Worm (Caenorhabditis elegans) whole organism, L1 larva: ENCODE measurements around the gene Y60A3A.21.

Source experiments
- Y116A8C.19 ChIP-seq: sonication (generic microtip); optimal IDR thresholded peaks from 2 replicates; lab custom pipeline; 2016; ENCODE audit warnings: missing compliant biosample characterization, missing genetic modification characterization, borderline replicate concordance
- alr-1 ChIP-seq: fragments of 200-800 bp; sonication (Bioruptor generic); optimal IDR thresholded peaks from 2 replicates; lab custom pipeline; 2018; ENCODE audit warnings: borderline replicate concordance, mild to moderate bottlenecking, missing genetic modification characterization, missing compliant biosample characterization
- ama-1 ChIP-seq: fragments of 150-350 bp; optimal IDR thresholded peaks from 2 replicates; lab custom pipeline; 2014
- blmp-1 ChIP-seq: fragments of 150-350 bp; optimal IDR thresholded peaks from 2 replicates; lab custom pipeline; 2014; ENCODE audit warnings: missing biosample characterization, missing genetic modification characterization
- ceh-8 ChIP-seq: fragments of 200-800 bp; sonication (Bioruptor generic); optimal IDR thresholded peaks from 2 replicates; lab custom pipeline; 2018; ENCODE audit warnings: mild to moderate bottlenecking, missing genetic modification characterization, moderate library complexity, missing compliant biosample characterization
- ceh-82 ChIP-seq, 3 experiments: fragments of 150-350 bp in 1 of 3; sonication (generic microtip) in 2 of 3; optimal IDR thresholded peaks; 2 replicates each; lab custom pipeline; 2014 to 2017; ENCODE audit warnings: missing biosample characterization in 3 of 3, missing genetic modification characterization in 3 of 3
- ceh-90 ChIP-seq: sonication (generic microtip); optimal IDR thresholded peaks from 2 replicates; lab custom pipeline; 2016; ENCODE audit warnings: missing genetic modification characterization, missing compliant biosample characterization
- ces-1 ChIP-seq: fragments of 150-350 bp; optimal IDR thresholded peaks from 2 replicates; lab custom pipeline; 2014; ENCODE audit warnings: missing biosample characterization, missing genetic modification reagents, missing genetic modification characterization
- dpl-1 ChIP-seq, 3 experiments: fragments of 150-350 bp in 2 of 3; sonication (generic microtip) in 1 of 3; optimal IDR thresholded peaks; 2 replicates each; lab custom pipeline; 2014 to 2017; ENCODE audit warnings: missing biosample characterization in 3 of 3, missing genetic modification characterization in 3 of 3, missing genetic modification reagents in 3 of 3
- efl-1 ChIP-seq, 4 experiments: fragments of 150-350 bp; optimal IDR thresholded peaks in 3 of 4; peaks in 1 of 4; 1 replicate in 1 of 4; 2 replicates in 3 of 4; lab custom pipeline; 2014; ENCODE audit warnings: missing biosample characterization in 2 of 4, missing genetic modification characterization in 2 of 4, missing genetic modification reagents in 2 of 4
- egl-13 ChIP-seq: sonication (generic microtip); optimal IDR thresholded peaks from 2 replicates; lab custom pipeline; 2016; ENCODE audit warnings: missing genotype, missing genetic modification reagents, missing genetic modification characterization, missing compliant biosample characterization
- elt-2 ChIP-seq: sonication (generic microtip); optimal IDR thresholded peaks from 2 replicates; lab custom pipeline; 2016; ENCODE audit warnings: missing genetic modification characterization, mild to moderate bottlenecking, inconsistent platforms, missing compliant biosample characterization, missing genetic modification reagents
- elt-3 ChIP-seq, 6 experiments: fragments of 150-350 bp in 1 of 6; sonication (generic microtip); optimal IDR thresholded peaks; 2 replicates each; lab custom pipeline; 2017 to 2018; ENCODE audit warnings: missing biosample characterization in 6 of 6, missing genetic modification characterization in 6 of 6, inconsistent platforms in 1 of 6
- fkh-4 ChIP-seq: sonication (generic microtip); optimal IDR thresholded peaks from 2 replicates; lab custom pipeline; 2016; ENCODE audit warnings: missing compliant biosample characterization, missing genetic modification characterization, borderline replicate concordance
- fkh-8 ChIP-seq: sonication (generic microtip); optimal IDR thresholded peaks from 2 replicates; lab custom pipeline; 2016; ENCODE audit warnings: mild to moderate bottlenecking, missing genetic modification characterization, missing compliant biosample characterization
- fos-1 ChIP-seq: fragments of 150-350 bp; optimal IDR thresholded peaks from 2 replicates; lab custom pipeline; 2014; ENCODE audit warnings: missing biosample characterization, missing genetic modification characterization
- grh-1 ChIP-seq: fragments of 200-800 bp; sonication (Bioruptor generic); IDR thresholded peaks from 2 replicates; pipeline ENCODE4 v1.3.6; 2022; ENCODE audit warnings: missing genetic modification reagents, missing genetic modification characterization, missing compliant biosample characterization
- hlh-17 ChIP-seq: fragments of 200-800 bp; sonication (Bioruptor generic); optimal IDR thresholded peaks from 2 replicates; lab custom pipeline; 2018; ENCODE audit warnings: missing genetic modification characterization, mild to moderate bottlenecking, missing compliant biosample characterization, moderate library complexity, borderline replicate concordance
- hpl-2 ChIP-seq: fragments of 150-350 bp; optimal IDR thresholded peaks from 2 replicates; lab custom pipeline; 2014; ENCODE audit warnings: missing biosample characterization, missing genetic modification reagents, missing genetic modification characterization
- lin-13 ChIP-seq: fragments of 150-350 bp; optimal IDR thresholded peaks from 2 replicates; lab custom pipeline; 2014; ENCODE audit warnings: missing biosample characterization, missing genetic modification reagents, missing genetic modification characterization
- lin-14 ChIP-seq: fragments of 200-800 bp; sonication (Bioruptor generic); optimal IDR thresholded peaks from 2 replicates; lab custom pipeline; 2018; ENCODE audit warnings: mild to moderate bottlenecking, missing genetic modification characterization, moderate library complexity, missing compliant biosample characterization
- lin-15B ChIP-seq: fragments of 150-350 bp; sonication (generic microtip); optimal IDR thresholded peaks from 3 replicates; lab custom pipeline; 2014; ENCODE audit warnings: missing biosample characterization, missing genetic modification characterization
- lin-35 ChIP-seq, 2 experiments: fragments of 150-350 bp; optimal IDR thresholded peaks; 2 replicates each; lab custom pipeline; 2014; ENCODE audit warnings: missing biosample characterization in 2 of 2, missing genetic modification characterization in 2 of 2, missing genetic modification reagents in 2 of 2
- lin-39 ChIP-seq: fragments of 150-350 bp; optimal IDR thresholded peaks from 2 replicates; lab custom pipeline; 2014; ENCODE audit warnings: missing biosample characterization, missing genetic modification reagents, missing genetic modification characterization
- lsy-2 ChIP-seq, 2 experiments: fragments of 150-350 bp; optimal IDR thresholded peaks; 2 replicates each; lab custom pipeline; 2014; ENCODE audit warnings: missing biosample characterization in 2 of 2, missing genetic modification characterization in 2 of 2
- mdl-1 ChIP-seq, 2 experiments: fragments of 150-350 bp; optimal IDR thresholded peaks; 2 replicates each; lab custom pipeline; 2014 to 2017; ENCODE audit warnings: missing biosample characterization in 2 of 2, missing genetic modification characterization in 2 of 2, inconsistent platforms in 1 of 2
- mep-1 ChIP-seq: fragments of 150-350 bp; optimal IDR thresholded peaks from 2 replicates; lab custom pipeline; 2014; ENCODE audit warnings: missing biosample characterization, missing genetic modification characterization
- nhr-11 ChIP-seq: fragments of 150-350 bp; optimal IDR thresholded peaks from 2 replicates; lab custom pipeline; 2014; ENCODE audit warnings: missing biosample characterization, missing genetic modification characterization
- nhr-12 ChIP-seq: sonication (generic microtip); optimal IDR thresholded peaks from 2 replicates; lab custom pipeline; 2017; ENCODE audit warnings: missing biosample characterization, missing genetic modification characterization
- nhr-19 ChIP-seq: fragments of 200-800 bp; sonication (Bioruptor generic); conservative IDR thresholded peaks from 2 replicates; pipeline ENCODE4 v1.3.6; 2022; ENCODE audit warnings: missing genetic modification characterization, missing compliant biosample characterization
- nhr-20 ChIP-seq: sonication (generic microtip); optimal IDR thresholded peaks from 2 replicates; lab custom pipeline; 2016; ENCODE audit warnings: mild to moderate bottlenecking, missing genetic modification characterization, missing compliant biosample characterization
- nhr-28 ChIP-seq: fragments of 150-350 bp; optimal IDR thresholded peaks from 2 replicates; lab custom pipeline; 2014; ENCODE audit warnings: missing biosample characterization, missing genetic modification characterization
- nhr-71 ChIP-seq: sonication (generic microtip); optimal IDR thresholded peaks from 2 replicates; lab custom pipeline; 2016; ENCODE audit warnings: mild to moderate bottlenecking, missing genetic modification characterization, moderate library complexity, missing compliant biosample characterization
- nhr-90 ChIP-seq: sonication (generic microtip); optimal IDR thresholded peaks from 2 replicates; lab custom pipeline; 2016; ENCODE audit warnings: mild to moderate bottlenecking, missing genetic modification characterization, missing compliant biosample characterization; ENCODE audit not compliant: poor library complexity
- pax-3 ChIP-seq: fragments of 200-800 bp; sonication (Bioruptor generic); optimal IDR thresholded peaks from 2 replicates; lab custom pipeline; 2018; ENCODE audit warnings: mild to moderate bottlenecking, missing genetic modification characterization, moderate library complexity, missing compliant biosample characterization
- pqm-1 ChIP-seq: sonication (generic microtip); optimal IDR thresholded peaks from 3 replicates; lab custom pipeline; 2017; ENCODE audit warnings: missing biosample characterization, missing genetic modification characterization
- rnt-1 ChIP-seq: sonication (generic microtip); optimal IDR thresholded peaks from 2 replicates; lab custom pipeline; 2016; ENCODE audit warnings: mild to moderate bottlenecking, missing genetic modification characterization, moderate library complexity, missing compliant biosample characterization
- skn-1 ChIP-seq: fragments of 150-350 bp; optimal IDR thresholded peaks from 2 replicates; lab custom pipeline; 2014; ENCODE audit warnings: missing biosample characterization, missing genetic modification characterization
- snpc-4 ChIP-seq: fragments of 150-350 bp; optimal IDR thresholded peaks from 2 replicates; lab custom pipeline; 2014; ENCODE audit warnings: missing biosample characterization, missing genetic modification characterization
- snu-23 ChIP-seq: sonication (generic microtip); optimal IDR thresholded peaks from 2 replicates; lab custom pipeline; 2016; ENCODE audit warnings: missing genetic modification characterization, missing compliant biosample characterization
- sptf-1 ChIP-seq: fragments of 150-350 bp; optimal IDR thresholded peaks from 2 replicates; lab custom pipeline; 2014; ENCODE audit warnings: missing biosample characterization, missing genetic modification characterization
- sup-37 ChIP-seq: fragments of 200-800 bp; sonication (Bioruptor generic); optimal IDR thresholded peaks from 2 replicates; lab custom pipeline; 2018; ENCODE audit warnings: mild to moderate bottlenecking, missing genetic modification characterization, missing compliant biosample characterization
- swsn-7 ChIP-seq: sonication (generic microtip); optimal IDR thresholded peaks from 2 replicates; lab custom pipeline; 2016; ENCODE audit warnings: missing genetic modification characterization, missing compliant biosample characterization
- tbx-2 ChIP-seq: sonication (generic microtip); optimal IDR thresholded peaks from 2 replicates; lab custom pipeline; 2016; ENCODE audit warnings: missing genetic modification characterization, missing compliant biosample characterization
- unc-130 ChIP-seq: fragments of 150-350 bp; optimal IDR thresholded peaks from 2 replicates; lab custom pipeline; 2017; ENCODE audit warnings: missing biosample characterization, missing genetic modification characterization, inconsistent platforms
- zip-4 ChIP-seq: fragments of 200-800 bp; sonication (Bioruptor generic); optimal IDR thresholded peaks from 2 replicates; lab custom pipeline; 2018; ENCODE audit warnings: mild to moderate bottlenecking, missing genetic modification characterization, moderate library complexity, missing compliant biosample characterization
- ztf-11 ChIP-seq, 2 experiments: sonication (generic microtip); optimal IDR thresholded peaks; 2 replicates each; lab custom pipeline; 2016 to 2017; ENCODE audit warnings: missing genetic modification characterization in 2 of 2, missing biosample characterization in 1 of 2, missing compliant biosample characterization in 1 of 2

Y60A3A.21 gene

ce11 chrV:20002194-20002593 is 9.6 kb upstream of the Y60A3A.21 start:
- no peak for TF ChIP-seq ceh-82 (tag; optimal IDR thresholded peaks at IDR 0.05; lab: Kevin White, UChicago)
- TF ChIP-seq fkh-8: no peak
- no peak for TF ChIP-seq rnt-1 (tag; lab: Kevin White, UChicago)
- no peak for TF ChIP-seq sup-37 (GFP tag; lab: Kevin White, UChicago)
- no peak for TF ChIP-seq Y116A8C.19
- TF ChIP-seq swsn-7: no peak
- TF ChIP-seq egl-13: no peak
- no peak for TF ChIP-seq sptf-1
- no peak for TF ChIP-seq unc-130 (tag; lab: Kevin White, UChicago)

- TF ChIP-seq lin-35 (GFP tag; optimal IDR thresholded peaks at IDR 0.05; lab: Kevin White, UChicago) (peak in 1 of 2 experiments; percentile 9), ama-1 (no peak), mdl-1 (tag; optimal IDR thresholded peaks at IDR 0.05; lab: Kevin White, UChicago) (peak in 1 of 2 experiments; percentile 15), nhr-71 (tag; lab: Kevin White, UChicago) (peak; percentile 28), blmp-1 (tag; lab: Kevin White, UChicago) (peak; percentile 11), hpl-2 (GFP tag; lab: Kevin White, UChicago) (no peak), efl-1 (optimal IDR thresholded peaks at IDR 0.05; lab: Kevin White, UChicago) (no peak), efl-1 (GFP tag; optimal IDR thresholded peaks at IDR 0.05 in 1 of 2; lab: Kevin White, UChicago) (no peak), nhr-20 (peak; percentile 15), lin-14 (GFP tag; lab: Kevin White, UChicago) (no peak), snu-23 (peak; percentile 6), elt-2 (tag; lab: Kevin White, UChicago) (peak; percentile 9), elt-3 (tag; optimal IDR thresholded peaks at IDR 0.05; lab: Kevin White, UChicago) (peak in 1 of 6 experiments; percentile 5), nhr-90 (peak; percentile 14)
Measured at ce11 chrV:20004385-20004784, 7.4 kb upstream of the Y60A3A.21 start, which contains the start of gene unc-51. Gene unc-51, minus strand, starts transcription at chrV:20004485.

- TF ChIP-seq grh-1 (no peak), swsn-7 (peak; percentile 86), nhr-71 (tag; lab: Kevin White, UChicago) (peak; percentile 94), mep-1 (tag; lab: Kevin White, UChicago) (peak; percentile 72), ceh-82 (tag; optimal IDR thresholded peaks at IDR 0.05; lab: Kevin White, UChicago) (peak; percentile 64 to 72 (median 65)), sup-37 (GFP tag; lab: Kevin White, UChicago) (no peak), fkh-4 (tag; lab: Kevin White, UChicago) (no peak), lin-39 (tag; lab: Kevin White, UChicago) (peak; percentile 13), ceh-8 (no peak), lsy-2 (tag; optimal IDR thresholded peaks at IDR 0.05; lab: Kevin White, UChicago) (peak; percentile 77), tbx-2 (tag; lab: Kevin White, UChicago) (peak; percentile 84), mdl-1 (tag; optimal IDR thresholded peaks at IDR 0.05; lab: Kevin White, UChicago) (peak in 1 of 2 experiments; percentile 78), snu-23 (peak; percentile 82), nhr-28 (tag; lab: Kevin White, UChicago) (no peak), alr-1 (no peak), hlh-17 (GFP tag; lab: Kevin White, UChicago) (no peak), efl-1 (optimal IDR thresholded peaks at IDR 0.05; lab: Kevin White, UChicago) (peak; percentile 68 to 82), efl-1 (GFP tag; optimal IDR thresholded peaks at IDR 0.05 in 1 of 2; lab: Kevin White, UChicago) (peak; percentile 44 to 93), ceh-90 (tag; lab: Kevin White, UChicago) (no peak), zip-4 (peak; percentile 17), elt-2 (tag; lab: Kevin White, UChicago) (no peak), ces-1 (GFP tag; lab: Kevin White, UChicago) (no peak), fos-1 (tag; lab: Kevin White, UChicago) (peak; percentile 20), nhr-12 (peak; percentile 1), lin-13 (peak; percentile 79), lin-35 (GFP tag; optimal IDR thresholded peaks at IDR 0.05; lab: Kevin White, UChicago) (peak; percentile 68), pqm-1 (no peak), egl-13 (peak; percentile 91), ztf-11 (tag; optimal IDR thresholded peaks at IDR 0.05; lab: Kevin White, UChicago) (peak in 1 of 2 experiments; percentile 57), lin-15B (tag; lab: Kevin White, UChicago) (no peak), nhr-11 (tag; lab: Kevin White, UChicago) (peak; percentile 20), pax-3 (tag; lab: Kevin White, UChicago) (peak; percentile 56), dpl-1 (GFP tag; optimal IDR thresholded peaks at IDR 0.05; lab: Kevin White, UChicago) (peak in 2 of 3 experiments; percentile 48 to 49), nhr-19 (GFP tag; lab: Robert Waterston, UW) (peak; percentile 76), skn-1 (peak; percentile 68), snpc-4 (tag; lab: Kevin White, UChicago) (peak; percentile 35)
Measured at ce11 chrV:20005724-20006132, 6.0 kb upstream of the Y60A3A.21 start.
